Worm (Caenorhabditis elegans) whole organism, L1 larva: ENCODE data around the gene nep-23.

ENCODE experiments used
- C16A3.4 ChIP-seq: fragments of 150-350 bp; optimal IDR thresholded peaks from 2 replicates; lab custom pipeline; 2014; ENCODE audit warnings: missing biosample characterization, missing genetic modification characterization
- F16B12.6 ChIP-seq: fragments of 150-350 bp; optimal IDR thresholded peaks from 2 replicates; lab custom pipeline; 2014; ENCODE audit warnings: missing biosample characterization, missing genetic modification characterization
- Y116A8C.19 ChIP-seq: sonication (generic microtip); optimal IDR thresholded peaks from 2 replicates; lab custom pipeline; 2016; ENCODE audit warnings: missing compliant biosample characterization, missing genetic modification characterization, borderline replicate concordance
- alr-1 ChIP-seq: fragments of 200-800 bp; sonication (Bioruptor generic); optimal IDR thresholded peaks from 2 replicates; lab custom pipeline; 2018; ENCODE audit warnings: borderline replicate concordance, mild to moderate bottlenecking, missing genetic modification characterization, missing compliant biosample characterization
- ceh-63 ChIP-seq: fragments of 200-800 bp; sonication (Bioruptor generic); optimal IDR thresholded peaks from 2 replicates; lab custom pipeline; 2018; ENCODE audit warnings: mild to moderate bottlenecking, missing genetic modification characterization, missing compliant biosample characterization
- ceh-88 ChIP-seq: fragments of 200-800 bp; sonication (Bioruptor generic); IDR thresholded peaks from 2 replicates; pipeline ENCODE4 v1.3.6; 2022; ENCODE audit warnings: missing genetic modification characterization, missing compliant biosample characterization
- dpl-1 ChIP-seq, 3 experiments: fragments of 150-350 bp in 2 of 3; sonication (generic microtip) in 1 of 3; optimal IDR thresholded peaks; 2 replicates each; lab custom pipeline; 2014 to 2017; ENCODE audit warnings: missing biosample characterization in 3 of 3, missing genetic modification characterization in 3 of 3, missing genetic modification reagents in 3 of 3
- efl-1 ChIP-seq, 4 experiments: fragments of 150-350 bp; optimal IDR thresholded peaks in 3 of 4; peaks in 1 of 4; 1 replicate in 1 of 4; 2 replicates in 3 of 4; lab custom pipeline; 2014; ENCODE audit warnings: missing biosample characterization in 2 of 4, missing genetic modification characterization in 2 of 4, missing genetic modification reagents in 2 of 4
- efl-3 ChIP-seq: fragments of 200-800 bp; sonication (Bioruptor generic); optimal IDR thresholded peaks from 2 replicates; lab custom pipeline; 2018; ENCODE audit warnings: mild to moderate bottlenecking, missing genetic modification characterization, missing compliant biosample characterization
- egl-13 ChIP-seq: sonication (generic microtip); optimal IDR thresholded peaks from 2 replicates; lab custom pipeline; 2016; ENCODE audit warnings: missing genotype, missing genetic modification reagents, missing genetic modification characterization, missing compliant biosample characterization
- elt-3 ChIP-seq, 6 experiments: fragments of 150-350 bp in 1 of 6; sonication (generic microtip); optimal IDR thresholded peaks; 2 replicates each; lab custom pipeline; 2017 to 2018; ENCODE audit warnings: missing biosample characterization in 6 of 6, missing genetic modification characterization in 6 of 6, inconsistent platforms in 1 of 6
- fkh-10 ChIP-seq: sonication (generic microtip); optimal IDR thresholded peaks from 2 replicates; lab custom pipeline; 2017; ENCODE audit warnings: missing biosample characterization, missing genetic modification reagents, missing genetic modification characterization
- fkh-4 ChIP-seq: sonication (generic microtip); optimal IDR thresholded peaks from 2 replicates; lab custom pipeline; 2016; ENCODE audit warnings: missing compliant biosample characterization, missing genetic modification characterization, borderline replicate concordance
- fkh-8 ChIP-seq: sonication (generic microtip); optimal IDR thresholded peaks from 2 replicates; lab custom pipeline; 2016; ENCODE audit warnings: mild to moderate bottlenecking, missing genetic modification characterization, missing compliant biosample characterization
- fos-1 ChIP-seq: fragments of 150-350 bp; optimal IDR thresholded peaks from 2 replicates; lab custom pipeline; 2014; ENCODE audit warnings: missing biosample characterization, missing genetic modification characterization
- hlh-4 ChIP-seq: sonication (generic microtip); optimal IDR thresholded peaks from 2 replicates; lab custom pipeline; 2016; ENCODE audit warnings: mild to moderate bottlenecking, missing genetic modification characterization, missing compliant biosample characterization
- isw-1 ChIP-seq: fragments of 200-800 bp; sonication (Bioruptor generic); IDR thresholded peaks from 2 replicates; pipeline ENCODE4 v1.3.6; 2022; ENCODE audit warnings: missing genetic modification characterization, missing compliant biosample characterization
- jun-1 ChIP-seq: fragments of 150-350 bp; optimal IDR thresholded peaks from 2 replicates; lab custom pipeline; 2014; ENCODE audit warnings: missing biosample characterization, missing genetic modification reagents, missing genetic modification characterization
- lin-13 ChIP-seq: fragments of 150-350 bp; optimal IDR thresholded peaks from 2 replicates; lab custom pipeline; 2014; ENCODE audit warnings: missing biosample characterization, missing genetic modification reagents, missing genetic modification characterization
- lin-14 ChIP-seq: fragments of 200-800 bp; sonication (Bioruptor generic); optimal IDR thresholded peaks from 2 replicates; lab custom pipeline; 2018; ENCODE audit warnings: mild to moderate bottlenecking, missing genetic modification characterization, moderate library complexity, missing compliant biosample characterization
- lin-35 ChIP-seq, 2 experiments: fragments of 150-350 bp; optimal IDR thresholded peaks; 2 replicates each; lab custom pipeline; 2014; ENCODE audit warnings: missing biosample characterization in 2 of 2, missing genetic modification characterization in 2 of 2, missing genetic modification reagents in 2 of 2
- lin-39 ChIP-seq: fragments of 150-350 bp; optimal IDR thresholded peaks from 2 replicates; lab custom pipeline; 2014; ENCODE audit warnings: missing biosample characterization, missing genetic modification reagents, missing genetic modification characterization
- lir-3 ChIP-seq: sonication (generic microtip); optimal IDR thresholded peaks from 2 replicates; lab custom pipeline; 2016; ENCODE audit warnings: mild to moderate bottlenecking, missing genetic modification characterization, moderate library complexity, missing compliant biosample characterization; ENCODE audit not compliant: poor library complexity
- lsy-2 ChIP-seq, 2 experiments: fragments of 150-350 bp; optimal IDR thresholded peaks; 2 replicates each; lab custom pipeline; 2014; ENCODE audit warnings: missing biosample characterization in 2 of 2, missing genetic modification characterization in 2 of 2
- mab-9 ChIP-seq: fragments of 200-800 bp; sonication (Bioruptor generic); IDR thresholded peaks from 2 replicates; pipeline ENCODE4 v1.3.6; 2022; ENCODE audit warnings: missing genetic modification reagents, missing genetic modification characterization, missing compliant biosample characterization
- mep-1 ChIP-seq: fragments of 150-350 bp; optimal IDR thresholded peaks from 2 replicates; lab custom pipeline; 2014; ENCODE audit warnings: missing biosample characterization, missing genetic modification characterization
- nhr-11 ChIP-seq: fragments of 150-350 bp; optimal IDR thresholded peaks from 2 replicates; lab custom pipeline; 2014; ENCODE audit warnings: missing biosample characterization, missing genetic modification characterization
- nhr-12 ChIP-seq: sonication (generic microtip); optimal IDR thresholded peaks from 2 replicates; lab custom pipeline; 2017; ENCODE audit warnings: missing biosample characterization, missing genetic modification characterization
- nhr-19 ChIP-seq: fragments of 200-800 bp; sonication (Bioruptor generic); conservative IDR thresholded peaks from 2 replicates; pipeline ENCODE4 v1.3.6; 2022; ENCODE audit warnings: missing genetic modification characterization, missing compliant biosample characterization
- nhr-20 ChIP-seq: sonication (generic microtip); optimal IDR thresholded peaks from 2 replicates; lab custom pipeline; 2016; ENCODE audit warnings: mild to moderate bottlenecking, missing genetic modification characterization, missing compliant biosample characterization
- nhr-47 ChIP-seq: sonication (generic microtip); optimal IDR thresholded peaks from 2 replicates; lab custom pipeline; 2016; ENCODE audit warnings: mild to moderate bottlenecking, missing genetic modification characterization, moderate library complexity, missing compliant biosample characterization
- nhr-71 ChIP-seq: sonication (generic microtip); optimal IDR thresholded peaks from 2 replicates; lab custom pipeline; 2016; ENCODE audit warnings: mild to moderate bottlenecking, missing genetic modification characterization, moderate library complexity, missing compliant biosample characterization
- nhr-76 ChIP-seq: sonication (generic microtip); optimal IDR thresholded peaks from 2 replicates; lab custom pipeline; 2017; ENCODE audit warnings: missing biosample characterization, missing genetic modification characterization
- nhr-77 ChIP-seq: fragments of 150-350 bp; optimal IDR thresholded peaks from 2 replicates; lab custom pipeline; 2014; ENCODE audit warnings: missing biosample characterization, missing genetic modification characterization
- nhr-90 ChIP-seq: sonication (generic microtip); optimal IDR thresholded peaks from 2 replicates; lab custom pipeline; 2016; ENCODE audit warnings: mild to moderate bottlenecking, missing genetic modification characterization, missing compliant biosample characterization; ENCODE audit not compliant: poor library complexity
- pax-3 ChIP-seq: fragments of 200-800 bp; sonication (Bioruptor generic); optimal IDR thresholded peaks from 2 replicates; lab custom pipeline; 2018; ENCODE audit warnings: mild to moderate bottlenecking, missing genetic modification characterization, moderate library complexity, missing compliant biosample characterization
- rnt-1 ChIP-seq: sonication (generic microtip); optimal IDR thresholded peaks from 2 replicates; lab custom pipeline; 2016; ENCODE audit warnings: mild to moderate bottlenecking, missing genetic modification characterization, moderate library complexity, missing compliant biosample characterization
- snpc-4 ChIP-seq: fragments of 150-350 bp; optimal IDR thresholded peaks from 2 replicates; lab custom pipeline; 2014; ENCODE audit warnings: missing biosample characterization, missing genetic modification characterization
- sptf-1 ChIP-seq: fragments of 150-350 bp; optimal IDR thresholded peaks from 2 replicates; lab custom pipeline; 2014; ENCODE audit warnings: missing biosample characterization, missing genetic modification characterization
- swsn-7 ChIP-seq: sonication (generic microtip); optimal IDR thresholded peaks from 2 replicates; lab custom pipeline; 2016; ENCODE audit warnings: missing genetic modification characterization, missing compliant biosample characterization
- tbx-2 ChIP-seq: sonication (generic microtip); optimal IDR thresholded peaks from 2 replicates; lab custom pipeline; 2016; ENCODE audit warnings: missing genetic modification characterization, missing compliant biosample characterization
- tlp-1 ChIP-seq: fragments of 150-350 bp; optimal IDR thresholded peaks from 2 replicates; lab custom pipeline; 2014; ENCODE audit warnings: missing biosample characterization, missing genetic modification characterization
- unc-130 ChIP-seq: fragments of 150-350 bp; optimal IDR thresholded peaks from 2 replicates; lab custom pipeline; 2017; ENCODE audit warnings: missing biosample characterization, missing genetic modification characterization, inconsistent platforms
- unc-62 ChIP-seq: fragments of 150-350 bp; optimal IDR thresholded peaks from 2 replicates; lab custom pipeline; 2014; ENCODE audit warnings: missing biosample characterization, missing genetic modification reagents, missing genetic modification characterization
- unc-86 ChIP-seq: sonication (generic microtip); optimal IDR thresholded peaks from 2 replicates; lab custom pipeline; 2016; ENCODE audit warnings: missing genetic modification characterization, missing compliant biosample characterization
- unc-98 ChIP-seq: fragments of 200-800 bp; sonication (Bioruptor generic); IDR thresholded peaks from 2 replicates; pipeline ENCODE4 v1.3.6; 2022; ENCODE audit warnings: missing genetic modification characterization, missing compliant biosample characterization
- vab-15 ChIP-seq: sonication (generic microtip); optimal IDR thresholded peaks from 2 replicates; lab custom pipeline; 2017; ENCODE audit warnings: missing genotype, mild to moderate bottlenecking, missing genetic modification characterization, missing compliant biosample characterization
- zip-4 ChIP-seq: fragments of 200-800 bp; sonication (Bioruptor generic); optimal IDR thresholded peaks from 2 replicates; lab custom pipeline; 2018; ENCODE audit warnings: mild to moderate bottlenecking, missing genetic modification characterization, moderate library complexity, missing compliant biosample characterization
- ztf-11 ChIP-seq, 2 experiments: sonication (generic microtip); optimal IDR thresholded peaks; 2 replicates each; lab custom pipeline; 2016 to 2017; ENCODE audit warnings: missing genetic modification characterization in 2 of 2, missing biosample characterization in 1 of 2, missing compliant biosample characterization in 1 of 2

The nep-23 gene

DNA sequence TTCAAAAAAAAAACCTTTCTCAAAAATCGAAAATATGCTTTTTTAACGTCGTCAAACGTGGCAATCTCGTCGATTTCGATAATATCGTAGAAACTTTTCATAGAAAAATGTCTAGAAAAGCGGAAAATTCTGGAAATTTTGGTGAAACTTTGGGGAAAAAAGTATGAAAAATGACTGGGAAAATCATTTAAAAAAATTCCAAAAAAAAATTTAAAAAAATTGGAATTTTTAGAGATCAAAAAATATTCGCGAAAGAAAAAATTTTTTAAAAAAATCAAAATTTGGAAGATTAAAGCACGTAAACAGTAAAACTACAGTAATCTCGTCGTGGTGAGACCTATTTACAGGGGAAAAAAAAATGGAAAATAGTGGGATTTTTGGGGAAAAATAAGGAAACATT lies 18.9 kb downstream of the nep-23 start, which contains the start of gene Y116A8C.10:
TSS of gene Y116A8C.10 (minus strand) at position 101 of the 400 bp plus-strand sequence.
- TF ChIP-seq ztf-11 (tag; optimal IDR thresholded peaks at IDR 0.05; lab: Kevin White, UChicago) (no peak), unc-62 (GFP tag; lab: Kevin White, UChicago) (no peak), fos-1 (tag; lab: Kevin White, UChicago) (no peak), nhr-77 (no peak), efl-3 (no peak), nhr-11 (tag; lab: Kevin White, UChicago) (no peak), elt-3 (tag; optimal IDR thresholded peaks at IDR 0.05; lab: Kevin White, UChicago) (no peak), Y116A8C.19 (tag; lab: Kevin White, UChicago) (no peak), fkh-10 (GFP tag; lab: Kevin White, UChicago) (no peak), hlh-4 (tag; lab: Kevin White, UChicago) (no peak), lir-3 (tag; lab: Kevin White, UChicago) (no peak), unc-98 (GFP tag; lab: Robert Waterston, UW) (no peak), dpl-1 (GFP tag; optimal IDR thresholded peaks at IDR 0.05; lab: Kevin White, UChicago) (no peak)

DNA sequence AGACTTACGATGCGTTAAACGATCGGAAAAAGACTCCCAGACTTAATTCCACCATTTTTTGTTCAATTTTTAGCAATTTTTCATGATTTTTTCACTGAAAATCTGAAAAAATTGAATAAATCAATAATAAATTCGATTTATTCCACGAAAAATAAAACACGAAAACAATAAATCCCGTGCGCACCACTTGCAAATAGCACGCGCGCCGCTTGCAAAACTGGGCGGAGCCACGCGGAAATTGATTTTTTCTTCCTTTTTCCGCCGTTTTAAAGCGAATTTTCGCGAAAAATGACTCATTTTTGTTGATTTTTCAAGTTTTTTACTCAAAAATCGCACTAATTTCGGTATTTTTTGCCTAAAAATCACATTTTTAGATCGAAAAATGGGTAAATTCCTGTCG lies 26.6 kb downstream of the nep-23 start, which contains the start of the genes Y116A8C.9 and arf-6:
TSS of gene Y116A8C.9 (minus strand) at position 55 of the 400 bp plus-strand sequence.
TSS of gene arf-6 (plus strand) at position 375 of the 400 bp plus-strand sequence.
- TF ChIP-seq tlp-1 (no peak), nhr-12 (tag; lab: Kevin White, UChicago) (no peak), lin-35 (GFP tag; optimal IDR thresholded peaks at IDR 0.05; lab: Kevin White, UChicago) (peak; percentile 32 to 53), lsy-2 (tag; optimal IDR thresholded peaks at IDR 0.05; lab: Kevin White, UChicago) (peak; percentile 57 to 67), lin-13 (peak; percentile 62), swsn-7 (tag; lab: Kevin White, UChicago) (peak; percentile 72), fkh-4 (tag; lab: Kevin White, UChicago) (no peak), nhr-11 (tag; lab: Kevin White, UChicago) (no peak), egl-13 (tag; lab: Kevin White, UChicago) (peak; percentile 46), F16B12.6 (peak; percentile 18), C16A3.4 (tag; lab: Kevin White, UChicago) (peak; percentile 28), nhr-76 (tag; lab: Kevin White, UChicago) (no peak), pax-3 (tag; lab: Kevin White, UChicago) (peak; percentile 6), unc-86 (tag; lab: Kevin White, UChicago) (peak; percentile 57), efl-1 (optimal IDR thresholded peaks at IDR 0.05; lab: Kevin White, UChicago) (peak; percentile 42 to 62), efl-1 (GFP tag; optimal IDR thresholded peaks at IDR 0.05 in 1 of 2; lab: Kevin White, UChicago) (peak; percentile 49 to 93), dpl-1 (GFP tag; optimal IDR thresholded peaks at IDR 0.05; lab: Kevin White, UChicago) (peak; percentile 12 to 61 (median 44)), tbx-2 (peak; percentile 73), lin-39 (tag; lab: Kevin White, UChicago) (peak; percentile 54), ceh-88 (no peak), nhr-71 (tag; lab: Kevin White, UChicago) (peak; percentile 75), fkh-8 (tag; lab: Kevin White, UChicago) (peak; percentile 10), sptf-1 (tag; lab: Kevin White, UChicago) (no peak), mab-9 (GFP tag; lab: Robert Waterston, UW) (no peak), ceh-63 (GFP tag; lab: Kevin White, UChicago) (no peak), nhr-19 (GFP tag; lab: Robert Waterston, UW) (peak; percentile 70), mep-1 (tag; lab: Kevin White, UChicago) (peak; percentile 70), unc-130 (tag; lab: Kevin White, UChicago) (peak; percentile 71), jun-1 (tag; lab: Kevin White, UChicago) (no peak), efl-3 (no peak), snpc-4 (peak; percentile 71), isw-1 (GFP tag; lab: Robert Waterston, UW) (peak; percentile 43), fos-1 (tag; lab: Kevin White, UChicago) (peak; percentile 9), nhr-47 (tag; lab: Kevin White, UChicago) (peak; percentile 74), lin-14 (GFP tag; lab: Kevin White, UChicago) (no peak), nhr-90 (tag; lab: Kevin White, UChicago) (peak; percentile 75), vab-15 (tag; lab: Kevin White, UChicago) (no peak), alr-1 (tag; lab: Kevin White, UChicago) (no peak), rnt-1 (tag; lab: Kevin White, UChicago) (no peak), nhr-20 (tag; lab: Kevin White, UChicago) (peak; percentile 63), zip-4 (GFP tag; lab: Kevin White, UChicago) (no peak)
